Fruit fly (Drosophila melanogaster) whole organism, embryonic: ENCODE results near the gene CG13144.

Source experiments
- CG11456 ChIP-seq: fragments of 200-800 bp; sonication (Bioruptor generic); IDR thresholded peaks from 3 replicates; pipeline ENCODE4 v1.3.6; 2022; ENCODE audit warnings: missing biosample characterization, missing genetic modification characterization
- CG12104 ChIP-seq: fragments of 200-800 bp; sonication (Bioruptor generic); optimal IDR thresholded peaks from 3 replicates; lab custom pipeline; 2016; ENCODE audit warnings: missing biosample characterization, missing genetic modification characterization
- CG13287 ChIP-seq: fragments of 200-800 bp; sonication (Bioruptor generic); IDR thresholded peaks from 2 replicates; pipeline ENCODE4 v1.3.6; 2022; ENCODE audit warnings: missing biosample characterization, missing genetic modification characterization; ENCODE audit not compliant: partially characterized antibody
- CG13424 ChIP-seq: fragments of 200-800 bp; sonication (Bioruptor generic); optimal IDR thresholded peaks from 2 replicates; lab custom pipeline; 2019; ENCODE audit warnings: missing biosample characterization, mild to moderate bottlenecking, missing genetic modification characterization, moderate library complexity
- CG17568 ChIP-seq: fragments of 200-800 bp; sonication (Bioruptor generic); optimal IDR thresholded peaks from 2 replicates; lab custom pipeline; 2018; ENCODE audit warnings: missing biosample characterization, mild to moderate bottlenecking, missing genetic modification characterization, moderate library complexity
- CG18011 ChIP-seq: fragments of 200-800 bp; sonication (Bioruptor generic); optimal IDR thresholded peaks from 2 replicates; lab custom pipeline; 2017; ENCODE audit warnings: missing biosample characterization, missing genetic modification characterization, mild to moderate bottlenecking, moderate library complexity, missing genotype
- CG5245 ChIP-seq: fragments of 200-800 bp; sonication (Bioruptor generic); optimal IDR thresholded peaks from 3 replicates; lab custom pipeline; 2016; ENCODE audit warnings: missing biosample characterization, missing genetic modification characterization
- CG6854 ChIP-seq: fragments of 200-800 bp; sonication (Bioruptor generic); optimal IDR thresholded peaks from 3 replicates; lab custom pipeline; 2017; ENCODE audit warnings: missing biosample characterization, mild to moderate bottlenecking, missing genetic modification characterization
- CG7271 ChIP-seq: fragments of 200-800 bp; sonication (Bioruptor generic); optimal IDR thresholded peaks from 2 replicates; lab custom pipeline; 2018; ENCODE audit warnings: missing biosample characterization, mild to moderate bottlenecking, missing genetic modification characterization, moderate library complexity
- CG8478 ChIP-seq: fragments of >200 bp; optimal IDR thresholded peaks from 2 replicates; lab custom pipeline; 2018
- CG8765 ChIP-seq: fragments of 200-800 bp; sonication (Bioruptor generic); IDR thresholded peaks from 2 replicates; pipeline ENCODE4 v1.3.6; 2022; ENCODE audit warnings: missing biosample characterization, missing genetic modification characterization
- CG9437 ChIP-seq: fragments of 200-800 bp; sonication (Bioruptor generic); optimal IDR thresholded peaks from 2 replicates; lab custom pipeline; 2018; ENCODE audit warnings: missing biosample characterization, mild to moderate bottlenecking, missing genetic modification characterization
- Dad ChIP-seq: fragments of 200-800 bp; sonication (Bioruptor generic); optimal IDR thresholded peaks from 3 replicates; lab custom pipeline; 2016; ENCODE audit warnings: missing biosample characterization, missing genetic modification characterization
- Dfd ChIP-seq, 2 experiments: fragments of >200 bp; optimal IDR thresholded peaks; 2 replicates each; lab custom pipeline; 2017; ENCODE audit warnings: missing biosample characterization in 2 of 2, missing genetic modification characterization in 2 of 2
- Doc3 ChIP-seq: fragments of 200-800 bp; sonication (Bioruptor generic); IDR thresholded peaks from 3 replicates; pipeline ENCODE4 v1.3.6; 2022; ENCODE audit warnings: missing biosample characterization, missing genetic modification characterization; ENCODE audit not compliant: partially characterized antibody
- Drgx ChIP-seq: fragments of 200-800 bp; sonication (Bioruptor generic); IDR thresholded peaks from 2 replicates; pipeline ENCODE4 v1.3.6; 2022; ENCODE audit warnings: missing biosample characterization, missing genetic modification characterization
- Fer3 ChIP-seq: fragments of 200-800 bp; sonication (Bioruptor generic); optimal IDR thresholded peaks from 2 replicates; lab custom pipeline; 2018; ENCODE audit warnings: missing biosample characterization, mild to moderate bottlenecking, missing genetic modification characterization, moderate library complexity
- HHEX ChIP-seq: fragments of 200-800 bp; sonication (Bioruptor generic); optimal IDR thresholded peaks from 3 replicates; lab custom pipeline; 2017; ENCODE audit warnings: missing biosample characterization, mild to moderate bottlenecking, missing genetic modification characterization, missing genetic modification reagents
- Hr3 ChIP-seq: fragments of 200-800 bp; sonication (Bioruptor generic); optimal IDR thresholded peaks from 3 replicates; lab custom pipeline; 2016; ENCODE audit warnings: missing biosample characterization, missing genetic modification characterization
- Hsf ChIP-seq: fragments of 200-800 bp; sonication (Bioruptor generic); optimal IDR thresholded peaks from 3 replicates; lab custom pipeline; 2016; ENCODE audit warnings: missing biosample characterization, missing genetic modification characterization
- Max ChIP-seq: fragments of 200-800 bp; sonication (Bioruptor generic); optimal IDR thresholded peaks from 2 replicates; lab custom pipeline; 2016; ENCODE audit warnings: missing biosample characterization, mild to moderate bottlenecking, missing genetic modification characterization
- Med ChIP-seq: fragments of 200-800 bp; sonication (Bioruptor generic); peaks from one replicate; lab custom pipeline; 2016; ENCODE audit warnings: missing biosample characterization, missing genetic modification characterization, mild to moderate bottlenecking, inconsistent platforms, moderate library complexity
- NC2β ChIP-seq: fragments of 200-800 bp; sonication (Bioruptor generic); optimal IDR thresholded peaks from 2 replicates; lab custom pipeline; 2016; ENCODE audit warnings: missing biosample characterization, missing genetic modification characterization
- NK7.1 ChIP-seq: fragments of 200-800 bp; sonication (Bioruptor generic); optimal IDR thresholded peaks from 3 replicates; lab custom pipeline; 2016; ENCODE audit warnings: missing biosample characterization, missing genetic modification characterization
- Optix ChIP-seq: fragments of 200-800 bp; sonication (Bioruptor generic); IDR thresholded peaks from 3 replicates; pipeline ENCODE4 v1.3.6; 2022; ENCODE audit warnings: missing biosample characterization, missing genetic modification characterization
- Side ChIP-seq: fragments of 200-800 bp; sonication (Bioruptor generic); optimal IDR thresholded peaks from 2 replicates; lab custom pipeline; 2016; ENCODE audit warnings: missing biosample characterization, missing genetic modification characterization
- Sox102F ChIP-seq: fragments of 200-800 bp; sonication (Bioruptor generic); optimal IDR thresholded peaks from 2 replicates; lab custom pipeline; 2018; ENCODE audit warnings: missing biosample characterization, mild to moderate bottlenecking, missing genetic modification characterization, moderate library complexity
- ab ChIP-seq: fragments of 200-800 bp; sonication (Bioruptor generic); optimal IDR thresholded peaks from 2 replicates; lab custom pipeline; 2016; ENCODE audit warnings: missing biosample characterization, missing genetic modification characterization
- cas ChIP-seq: fragments of 200-800 bp; sonication (Bioruptor generic); IDR thresholded peaks from 2 replicates; pipeline ENCODE4 v1.3.6; 2022; ENCODE audit warnings: missing biosample characterization, missing genetic modification characterization
- chn ChIP-seq: fragments of 200-800 bp; sonication (Bioruptor generic); optimal IDR thresholded peaks from 2 replicates; lab custom pipeline; 2016; ENCODE audit warnings: missing biosample characterization, missing genetic modification characterization
- crp ChIP-seq, 2 experiments: fragments of 200-800 bp; sonication (Bioruptor generic); optimal IDR thresholded peaks; 2 replicates in 1 of 2; 3 replicates in 1 of 2; lab custom pipeline; 2017; ENCODE audit warnings: missing biosample characterization in 2 of 2, missing genetic modification characterization in 2 of 2, mild to moderate bottlenecking in 1 of 2, moderate library complexity in 1 of 2
- cwo ChIP-seq: fragments of 200-800 bp; sonication (Bioruptor generic); optimal IDR thresholded peaks from 3 replicates; lab custom pipeline; 2017; ENCODE audit warnings: missing biosample characterization, missing genetic modification characterization, mild to moderate bottlenecking, moderate library complexity, missing genetic modification reagents
- danr ChIP-seq: fragments of 200-800 bp; sonication (Bioruptor generic); IDR thresholded peaks from 2 replicates; pipeline ENCODE4 v1.3.6; 2022; ENCODE audit warnings: missing biosample characterization, missing genetic modification characterization
- dimm ChIP-seq: fragments of 200-800 bp; sonication (Bioruptor generic); IDR thresholded peaks from 2 replicates; pipeline ENCODE4 v1.3.6; 2022; ENCODE audit warnings: missing biosample characterization, missing genetic modification characterization
- disco-r ChIP-seq: fragments of 200-800 bp; sonication (Bioruptor generic); optimal IDR thresholded peaks from 2 replicates; lab custom pipeline; 2016; ENCODE audit warnings: missing biosample characterization, missing genetic modification characterization
- esg ChIP-seq: fragments of 200-800 bp; sonication (Bioruptor generic); conservative IDR thresholded peaks from 2 replicates; pipeline ENCODE4 v1.3.6; 2022; ENCODE audit warnings: missing biosample characterization, missing genetic modification characterization
- luna ChIP-seq: fragments of 200-800 bp; sonication (Bioruptor generic); optimal IDR thresholded peaks from 2 replicates; lab custom pipeline; 2016; ENCODE audit warnings: missing biosample characterization, missing genetic modification characterization
- nau ChIP-seq: fragments of 200-800 bp; sonication (Bioruptor generic); optimal IDR thresholded peaks from 3 replicates; lab custom pipeline; 2017; ENCODE audit warnings: missing biosample characterization, mild to moderate bottlenecking, missing genetic modification characterization, missing genetic modification reagents
- odd ChIP-seq: fragments of 200-800 bp; sonication (Bioruptor generic); optimal IDR thresholded peaks from 2 replicates; lab custom pipeline; 2017; ENCODE audit warnings: missing biosample characterization, mild to moderate bottlenecking, missing genetic modification characterization
- otp ChIP-seq: fragments of 200-800 bp; sonication (Bioruptor generic); IDR thresholded peaks from 3 replicates; pipeline ENCODE4, ENCODE4 v1.3.6; 2022; ENCODE audit warnings: missing biosample characterization, missing genetic modification characterization
- pita ChIP-seq: fragments of 200-800 bp; sonication (Bioruptor generic); optimal IDR thresholded peaks from 2 replicates; lab custom pipeline; 2017; ENCODE audit warnings: missing biosample characterization, mild to moderate bottlenecking, missing genetic modification characterization
- sens ChIP-seq: fragments of 200-800 bp; sonication (Bioruptor generic); peaks from one replicate; lab custom pipeline; 2016; ENCODE audit warnings: missing biosample characterization, missing genetic modification characterization
- sima ChIP-seq: fragments of 200-800 bp; sonication (Bioruptor generic); optimal IDR thresholded peaks from 2 replicates; lab custom pipeline; 2016; ENCODE audit warnings: missing biosample characterization, missing genetic modification characterization
- slbo ChIP-seq: fragments of 200-800 bp; sonication (Bioruptor generic); IDR thresholded peaks from 2 replicates; pipeline ENCODE4 v1.3.6; 2022; ENCODE audit warnings: missing biosample characterization, missing genetic modification characterization
- tap ChIP-seq: fragments of 200-800 bp; optimal IDR thresholded peaks from 3 replicates; lab custom pipeline; 2019; ENCODE audit warnings: missing biosample characterization, mild to moderate bottlenecking, missing genetic modification characterization, moderate library complexity
- vfl ChIP-seq: fragments of 200-800 bp; sonication (Bioruptor generic); optimal IDR thresholded peaks from 2 replicates; lab custom pipeline; 2016; ENCODE audit warnings: missing biosample characterization, missing genetic modification characterization
- vnd ChIP-seq: fragments of 200-800 bp; sonication (Bioruptor generic); IDR thresholded peaks from 3 replicates; pipeline ENCODE4 v1.3.6; 2022; ENCODE audit warnings: missing biosample characterization, missing genetic modification characterization; ENCODE audit not compliant: partially characterized antibody
- z ChIP-seq: fragments of 200-800 bp; sonication (Bioruptor generic); IDR thresholded peaks from 3 replicates; pipeline ENCODE4 v1.3.6; 2022; ENCODE audit warnings: missing biosample characterization, missing genetic modification characterization
- zen ChIP-seq: fragments of 200-800 bp; sonication (Bioruptor generic); optimal IDR thresholded peaks from 3 replicates; lab custom pipeline; 2018; ENCODE audit warnings: missing biosample characterization, mild to moderate bottlenecking, missing genetic modification characterization, moderate library complexity
- zf30C ChIP-seq: fragments of 200-800 bp; sonication (Bioruptor generic); optimal IDR thresholded peaks from 3 replicates; lab custom pipeline; 2018; ENCODE audit warnings: missing biosample characterization, mild to moderate bottlenecking, missing genetic modification characterization

Gene CG13144

dm6 chr2L:10526953-10527584 lies 35.8 kb upstream of the CG13144 start, which contains the start of gene Lip4 (continued):
- no peak for TF ChIP-seq ab (GFP tag; lab: Kevin White, UChicago)
- peak; percentile 42 for TF ChIP-seq Dad (GFP tag; lab: Kevin White, UChicago)
- no peak for TF ChIP-seq luna (GFP tag; lab: Kevin White, UChicago)
- peak; percentile 58 for TF ChIP-seq Hr3
- no peak; the same call in 1 of the 2 replicates for TF ChIP-seq danr (GFP tag; lab: Robert Waterston, UW)
- TF ChIP-seq esg (GFP tag; lab: Robert Waterston, UW): peak; percentile 77
- peak; percentile 22 for TF ChIP-seq zf30C (GFP tag; lab: Kevin White, UChicago)
- no peak for TF ChIP-seq Side (GFP tag; lab: Kevin White, UChicago)
- TF ChIP-seq CG17568 (GFP tag; lab: Kevin White, UChicago): peak; percentile 62
- peak; percentile 83 for TF ChIP-seq CG13424 (tag; lab: Kevin White, UChicago)
- peak; percentile 50 for TF ChIP-seq chn (GFP tag; lab: Kevin White, UChicago)
- peak; percentile 22 for TF ChIP-seq NC2β
- peak; percentile 84 for TF ChIP-seq zen (tag; lab: Kevin White, UChicago)
- peak; percentile 79 for TF ChIP-seq nau (GFP tag; lab: Kevin White, UChicago)
- no peak for TF ChIP-seq CG13287 (GFP tag; lab: Robert Waterston, UW)
- TF ChIP-seq CG8478 (lab: Kevin White, UChicago): no peak
- peak; percentile 8 for TF ChIP-seq CG6854
- peak; percentile 22 for TF ChIP-seq NK7.1 (GFP tag; lab: Kevin White, UChicago)
- TF ChIP-seq crp (GFP tag; optimal IDR thresholded peaks at IDR 0.05; lab: Kevin White, UChicago): peak in 1 of 2 experiments; percentile 11
- TF ChIP-seq sima (GFP tag; lab: Kevin White, UChicago): peak; percentile 3
- TF ChIP-seq odd (GFP tag; lab: Kevin White, UChicago): peak; percentile 58
- peak; percentile 69 for TF ChIP-seq CG9437 (GFP tag; lab: Kevin White, UChicago)
- TF ChIP-seq z: no peak
- peak; percentile 56 for TF ChIP-seq CG18011 (GFP tag; lab: Kevin White, UChicago)
- TF ChIP-seq Max (GFP tag; lab: Kevin White, UChicago): peak; percentile 75
- TF ChIP-seq slbo (GFP tag; lab: Robert Waterston, UW): peak; percentile 83
- peak; percentile 70 for TF ChIP-seq Hsf
- TF ChIP-seq Med (GFP tag; lab: Kevin White, UChicago): peak; percentile 90
- TF ChIP-seq dimm (GFP tag; lab: Robert Waterston, UW): 0 out of 2 replicates have a peak, but pooled peaks have one; percentile 38
- TF ChIP-seq cas (GFP tag; lab: Robert Waterston, UW): peak; percentile 55; the same call in 1 of the 2 replicates
- no peak for TF ChIP-seq vnd (GFP tag; lab: Robert Waterston, UW)
- no peak; the same call in 2 of the 3 replicates for TF ChIP-seq CG11456 (GFP tag; lab: Robert Waterston, UW)
- TF ChIP-seq CG12104 (GFP tag; lab: Kevin White, UChicago): peak; percentile 44
- peak; percentile 63 for TF ChIP-seq CG5245 (GFP tag; lab: Kevin White, UChicago)
- TF ChIP-seq tap (tag; lab: Kevin White, UChicago): peak; percentile 71
- TF ChIP-seq Fer3: peak; percentile 74
- peak; percentile 86 for TF ChIP-seq Sox102F (GFP tag; lab: Kevin White, UChicago)
- peak; percentile 76 for TF ChIP-seq Drgx (GFP tag; lab: Robert Waterston, UW)
- TF ChIP-seq disco-r (GFP tag; lab: Kevin White, UChicago): no peak
- no peak for TF ChIP-seq Dfd (GFP tag; optimal IDR thresholded peaks at IDR 0.05; lab: Kevin White, UChicago)
- peak; percentile 30 for TF ChIP-seq vfl (GFP tag; lab: Kevin White, UChicago)
- peak; percentile 65 for TF ChIP-seq cwo
- peak; percentile 76 for TF ChIP-seq HHEX (GFP tag; lab: Kevin White, UChicago)
- peak; percentile 74 for TF ChIP-seq CG7271 (tag; lab: Kevin White, UChicago)
- TF ChIP-seq Doc3: no peak
- no peak for TF ChIP-seq otp
- TF ChIP-seq sens: peak; percentile 95
- no peak for TF ChIP-seq Optix (GFP tag; lab: Robert Waterston, UW)
- TF ChIP-seq CG8765 (GFP tag; lab: Robert Waterston, UW): no peak
- TF ChIP-seq pita: no peak
